Worm (Caenorhabditis elegans) whole organism, young adult: ENCODE measurements around the gene C30F2.2.

Experiments used
- aptf-3 ChIP-seq: fragments of 200-800 bp; sonication (Bioruptor generic); IDR thresholded peaks from 2 replicates; pipeline ENCODE4 v1.3.6; 2022; ENCODE audit warnings: missing genetic modification characterization, missing compliant biosample characterization
- rcor-1 ChIP-seq: fragments of 200-800 bp; sonication (Bioruptor generic); IDR thresholded peaks from 2 replicates; pipeline ENCODE4 v1.3.6; 2022; ENCODE audit warnings: missing genetic modification reagents, missing genetic modification characterization, missing compliant biosample characterization
- snpc-4 ChIP-seq, 5 experiments: fragments of 150-350 bp in 1 of 5; sonication (generic microtip) in 4 of 5; optimal IDR thresholded peaks; 2 replicates each; lab custom pipeline; 2014 to 2018; ENCODE audit warnings: missing genetic modification characterization in 5 of 5, missing biosample characterization in 3 of 5, antibody characterized with exemption in 2 of 5, mild to moderate bottlenecking in 2 of 5, missing compliant biosample characterization in 2 of 5, missing genotype in 2 of 5, moderate library complexity in 2 of 5, missing genetic modification reagents in 1 of 5
- xnd-1 ChIP-seq: sonication (generic microtip); optimal IDR thresholded peaks from 2 replicates; lab custom pipeline; 2016; ENCODE audit warnings: missing genotype, missing genetic modification reagents, missing genetic modification characterization, missing compliant biosample characterization

- TF ChIP-seq aptf-3 (GFP tag; lab: Robert Waterston, UW) (no peak), rcor-1 (GFP tag; lab: Robert Waterston, UW) (no peak), xnd-1 (tag; lab: Kevin White, UChicago) (no peak), snpc-4 (GFP tag; optimal IDR thresholded peaks at IDR 0.05; lab: Kevin White, UChicago) (no peak), snpc-4 (tag; optimal IDR thresholded peaks at IDR 0.05; lab: Kevin White, UChicago) (no peak)
Measured at ce11 chrX:16117176-16117575, 32.2 kb upstream of the C30F2.2 start.
